Fruit fly (Drosophila melanogaster): Measurements from ENCODE around the gene CG11294.

CG11294 gene

DNA sequence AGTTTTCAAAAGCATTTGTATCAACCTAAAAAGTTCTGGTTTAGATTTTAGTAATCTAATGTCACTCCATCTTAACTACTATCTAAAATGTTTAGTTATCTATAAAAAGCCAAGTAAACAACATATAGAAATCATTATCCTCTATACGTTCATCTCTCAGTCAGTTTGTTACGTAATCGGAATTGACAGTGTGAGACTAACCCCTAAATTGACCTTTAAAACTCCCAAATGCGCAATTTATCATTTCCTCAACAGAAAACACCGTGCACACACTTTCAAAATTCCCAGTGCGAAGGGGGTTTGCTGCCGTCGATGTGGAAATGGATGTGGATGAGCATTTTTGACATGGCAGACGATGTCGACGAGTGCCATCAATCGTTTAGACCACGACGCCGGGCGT is 31.8 kb upstream of the CG11294 start:
- TF ChIP-seq gl (tag; optimal IDR thresholded peaks at IDR 0.05), result no peak
- TF ChIP-seq CG4496 (GFP tag; IDR thresholded peaks at IDR 0.05), result no peak
- TF ChIP-seq CG15710 (tag; optimal IDR thresholded peaks at IDR 0.05), result no peak
- TF ChIP-seq CG34367 (tag; optimal IDR thresholded peaks at IDR 0.05), result no peak
- no peak for TF ChIP-seq EcR (GFP tag; optimal IDR thresholded peaks at IDR 0.05)
- no peak for TF ChIP-seq CG10348 (GFP tag; IDR thresholded peaks at IDR 0.05)
- TF ChIP-seq fd96Ca (GFP tag; IDR thresholded peaks at IDR 0.05), result no peak
- no peak for TF ChIP-seq Pif1B (GFP tag; optimal IDR thresholded peaks at IDR 0.05)
- no peak for TF ChIP-seq Ets98B (GFP tag; IDR thresholded peaks at IDR 0.05)
- TF ChIP-seq rn (GFP tag; IDR thresholded peaks at IDR 0.05), result no peak
- TF ChIP-seq CG17806 (tag; optimal IDR thresholded peaks at IDR 0.05), result no peak
- no peak for TF ChIP-seq CG13204 (GFP tag; optimal IDR thresholded peaks at IDR 0.05)
- TF ChIP-seq CG9948 (tag; optimal IDR thresholded peaks at IDR 0.05), result no peak
- no peak for TF ChIP-seq CG14655 (GFP tag; optimal IDR thresholded peaks at IDR 0.05)
- no peak for TF ChIP-seq D1 (tag; optimal IDR thresholded peaks at IDR 0.05)
- TF ChIP-seq CG32121 (GFP tag; IDR thresholded peaks at IDR 0.05), result no peak
- no peak for TF ChIP-seq CG8159 (tag; optimal IDR thresholded peaks at IDR 0.05)
- TF ChIP-seq Pif1A (GFP tag; optimal IDR thresholded peaks at IDR 0.05), result no peak

DNA sequence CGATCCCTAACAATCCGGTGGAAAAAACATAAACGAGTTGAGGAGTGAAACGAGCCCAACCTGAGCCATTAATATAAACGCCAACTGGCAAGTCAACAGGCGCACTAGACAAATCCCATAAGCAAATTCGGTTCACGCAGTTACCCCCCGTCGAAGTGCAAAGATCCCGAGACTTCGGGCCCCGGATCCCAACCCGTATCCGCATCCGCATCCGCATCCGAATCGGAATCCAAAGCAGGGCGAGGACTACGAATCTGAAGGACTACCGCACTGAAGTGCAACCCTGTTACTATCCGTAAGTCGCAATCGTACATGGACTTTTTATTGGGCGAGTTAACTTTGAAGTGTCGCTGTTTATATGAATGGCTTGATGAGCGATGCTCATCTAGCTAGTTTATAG is 31.4 kb upstream of the CG11294 start:
- no peak for TF ChIP-seq CG14655 (GFP tag; optimal IDR thresholded peaks at IDR 0.05)
- TF ChIP-seq Pif1A (GFP tag; optimal IDR thresholded peaks at IDR 0.05), result no peak
- no peak for TF ChIP-seq fd96Ca (GFP tag; IDR thresholded peaks at IDR 0.05)
- no peak for TF ChIP-seq CG13204 (GFP tag; optimal IDR thresholded peaks at IDR 0.05)
- no peak for TF ChIP-seq CG17806 (tag; optimal IDR thresholded peaks at IDR 0.05)
- TF ChIP-seq CG8301 (tag; optimal IDR thresholded peaks at IDR 0.05), result no peak
- TF ChIP-seq CG15710 (tag; optimal IDR thresholded peaks at IDR 0.05), result no peak
- no peak for TF ChIP-seq CG10348 (GFP tag; IDR thresholded peaks at IDR 0.05)

DNA sequence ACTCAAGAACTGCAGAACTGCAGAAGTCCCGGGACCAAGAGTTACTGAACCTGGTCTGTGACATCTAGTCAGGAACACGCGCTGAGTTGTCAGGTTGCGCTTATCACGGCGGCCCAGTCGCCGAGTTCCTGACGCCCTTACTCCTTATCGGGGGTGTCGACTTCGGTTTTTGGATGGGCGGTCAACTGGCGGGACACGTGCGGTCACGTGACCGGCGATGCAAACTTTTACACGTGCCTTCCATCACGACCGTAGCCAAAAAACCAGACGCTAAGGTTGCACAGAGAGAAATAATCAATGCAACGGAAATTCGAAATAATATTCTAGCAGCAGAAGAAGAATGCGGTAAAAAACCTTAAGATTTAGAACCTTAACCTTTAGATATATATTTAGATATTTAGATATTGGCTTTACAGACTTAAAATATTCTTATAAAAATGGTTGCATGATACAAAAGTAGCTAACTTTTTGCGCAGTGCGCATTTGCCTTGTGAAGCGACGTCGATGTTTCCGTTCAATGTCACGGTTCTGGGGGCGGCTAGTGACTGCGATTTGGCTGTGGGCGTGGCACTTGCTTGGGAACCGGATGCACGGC is 30.1 kb upstream of the CG11294 start:
- no peak for TF ChIP-seq rn (GFP tag; IDR thresholded peaks at IDR 0.05)
- no peak for TF ChIP-seq EcR (GFP tag; optimal IDR thresholded peaks at IDR 0.05)
- no peak for TF ChIP-seq gl (tag; optimal IDR thresholded peaks at IDR 0.05)
- no peak for TF ChIP-seq Ets98B (GFP tag; IDR thresholded peaks at IDR 0.05)
- no peak for TF ChIP-seq fd96Ca (GFP tag; IDR thresholded peaks at IDR 0.05)
- no peak for TF ChIP-seq CG13204 (GFP tag; optimal IDR thresholded peaks at IDR 0.05)
- TF ChIP-seq Snoo (tag; optimal IDR thresholded peaks at IDR 0.05), result no peak
- TF ChIP-seq CG4496 (GFP tag; IDR thresholded peaks at IDR 0.05), result no peak
- TF ChIP-seq Pif1B (GFP tag; optimal IDR thresholded peaks at IDR 0.05), result no peak
- no peak for TF ChIP-seq CG8301 (tag; optimal IDR thresholded peaks at IDR 0.05)
- no peak for TF ChIP-seq CG15710 (tag; optimal IDR thresholded peaks at IDR 0.05)

- TF ChIP-seq CG10348 (GFP tag; IDR thresholded peaks at IDR 0.05) (no peak), CG32121 (GFP tag; IDR thresholded peaks at IDR 0.05) (no peak), D1 (tag; optimal IDR thresholded peaks at IDR 0.05) (no peak), CG4496 (GFP tag; IDR thresholded peaks at IDR 0.05) (0 out of 3 replicates have a peak, but pooled peaks have one; percentile 23)
Observed at dm6 chrX:8721501-8721900, 28.1 kb upstream of the CG11294 start.

dm6 chrX:8720213-8720612 is 26.8 kb upstream of the CG11294 start, which contains the start of gene CG1789:
TSS of gene CG1789 (plus strand) at chrX:8720520.
- TF ChIP-seq CG32121 (GFP tag; IDR thresholded peaks at IDR 0.05), result no peak
- peak; percentile 5 for TF ChIP-seq CG15710 (tag; optimal IDR thresholded peaks at IDR 0.05)

DNA sequence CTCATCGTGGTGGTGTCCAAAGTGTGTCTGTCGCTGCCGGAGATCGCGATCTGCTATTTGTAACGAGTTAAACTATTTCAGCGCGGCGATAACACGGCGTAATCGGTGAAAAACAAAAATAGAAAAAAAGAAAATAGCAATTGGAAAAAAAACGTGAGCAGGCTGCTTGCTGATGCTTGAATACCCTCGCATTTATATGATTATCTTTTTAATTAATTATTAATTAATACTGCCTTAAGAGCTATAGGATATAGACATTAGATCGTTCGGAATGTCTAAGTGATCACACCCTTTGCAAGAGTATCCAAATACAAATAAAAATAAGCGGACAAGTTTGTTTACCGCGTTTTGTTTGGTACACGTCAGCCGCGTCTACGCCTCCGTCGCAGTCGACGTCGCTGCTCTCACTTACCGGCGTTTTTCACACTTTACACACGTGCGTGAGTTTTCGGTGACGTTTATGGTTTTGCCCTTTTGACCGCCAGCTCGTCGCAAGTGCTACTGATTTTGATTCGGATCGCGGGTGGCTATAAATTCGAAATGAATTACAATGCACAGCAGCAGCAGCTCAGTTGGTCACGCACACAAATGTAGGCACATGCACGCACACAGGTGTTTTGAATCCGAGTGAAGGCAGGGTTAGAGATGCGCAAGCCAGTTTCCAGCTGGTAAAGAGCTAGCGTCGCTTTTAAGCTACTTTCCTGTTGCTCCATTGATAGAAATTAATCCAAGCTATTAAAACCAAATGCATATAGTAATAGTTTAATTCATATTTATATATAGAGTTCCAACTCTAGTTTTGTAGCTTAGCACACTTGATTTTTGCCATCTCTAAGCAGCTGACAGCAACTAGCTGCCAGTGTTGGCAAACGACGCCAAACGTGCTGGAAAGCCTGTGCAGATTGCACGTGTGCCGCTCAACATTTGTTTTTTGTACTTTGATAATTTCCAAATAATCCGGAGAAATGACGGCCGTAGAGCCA is 20.9 kb upstream of the CG11294 start, which contains the start of the genes CG2004 and CG1785:
TSS of gene CG2004 (minus strand) at position 861 of the 983 bp plus-strand sequence.
TSS of gene CG1785 (plus strand) at position 873 of the 983 bp plus-strand sequence.
- peak; percentile 69 for TF ChIP-seq gl (tag; optimal IDR thresholded peaks at IDR 0.05)
- TF ChIP-seq CG8159 (tag; optimal IDR thresholded peaks at IDR 0.05), result peak; percentile 82
- no peak for TF ChIP-seq Pif1B (GFP tag; optimal IDR thresholded peaks at IDR 0.05)
- TF ChIP-seq CG34367 (tag; optimal IDR thresholded peaks at IDR 0.05), result peak; percentile 73
- TF ChIP-seq CG9948 (tag; optimal IDR thresholded peaks at IDR 0.05), result peak; percentile 79
- peak; percentile 82 for TF ChIP-seq CG17806 (tag; optimal IDR thresholded peaks at IDR 0.05)
- TF ChIP-seq CG8301 (tag; optimal IDR thresholded peaks at IDR 0.05), result peak; percentile 77
- TF ChIP-seq CG4496 (GFP tag; IDR thresholded peaks at IDR 0.05), result peak; percentile 94
- peak; percentile 83 for TF ChIP-seq Snoo (tag; optimal IDR thresholded peaks at IDR 0.05)
- TF ChIP-seq Pif1A (GFP tag; optimal IDR thresholded peaks at IDR 0.05), result peak; percentile 84
- peak; percentile 87 for TF ChIP-seq rn (GFP tag; IDR thresholded peaks at IDR 0.05)
- TF ChIP-seq CG12605 (GFP tag; IDR thresholded peaks at IDR 0.05), result peak; percentile 75
- peak; percentile 35 for TF ChIP-seq CG14655 (GFP tag; optimal IDR thresholded peaks at IDR 0.05)
- TF ChIP-seq D1 (tag; optimal IDR thresholded peaks at IDR 0.05), result no peak
- TF ChIP-seq fd96Ca (GFP tag; IDR thresholded peaks at IDR 0.05), result peak; percentile 96
- TF ChIP-seq CG32121 (GFP tag; IDR thresholded peaks at IDR 0.05), result peak; percentile 87
- TF ChIP-seq CG10348 (GFP tag; IDR thresholded peaks at IDR 0.05), result peak; percentile 65
- TF ChIP-seq Ets98B (GFP tag; IDR thresholded peaks at IDR 0.05), result peak; percentile 91
- peak; percentile 11 for TF ChIP-seq EcR (GFP tag; optimal IDR thresholded peaks at IDR 0.05)
- TF ChIP-seq CG15710 (tag; optimal IDR thresholded peaks at IDR 0.05), result peak; percentile 85
- TF ChIP-seq CG13204 (GFP tag; optimal IDR thresholded peaks at IDR 0.05), result no peak
